Worm (Caenorhabditis elegans) whole organism, late embryonic: ENCODE measurements around the gene nlp-22.

ENCODE experiments used
- C08G9.2 ChIP-seq: sonication (generic microtip); optimal IDR thresholded peaks from 2 replicates; lab custom pipeline; 2016; ENCODE audit warnings: mild to moderate bottlenecking, missing genetic modification characterization, moderate library complexity, missing compliant biosample characterization
- Y22D7AL.16 ChIP-seq: sonication (generic microtip); optimal IDR thresholded peaks from 2 replicates; lab custom pipeline; 2016; ENCODE audit warnings: missing genetic modification characterization, missing compliant biosample characterization
- ahr-1 ChIP-seq: sonication (generic microtip); optimal IDR thresholded peaks from 2 replicates; lab custom pipeline; 2016; ENCODE audit warnings: missing genetic modification characterization, missing compliant biosample characterization
- ceh-18 ChIP-seq: sonication (generic microtip); optimal IDR thresholded peaks from 2 replicates; lab custom pipeline; 2016; ENCODE audit warnings: missing genetic modification characterization, missing compliant biosample characterization
- ceh-22 ChIP-seq: sonication (generic microtip); optimal IDR thresholded peaks from 2 replicates; lab custom pipeline; 2017; ENCODE audit warnings: missing biosample characterization, missing genetic modification characterization
- ceh-24 ChIP-seq: sonication (generic microtip); optimal IDR thresholded peaks from 2 replicates; lab custom pipeline; 2016; ENCODE audit warnings: mild to moderate bottlenecking, missing genetic modification characterization, missing compliant biosample characterization
- ceh-45 ChIP-seq: fragments of 200-800 bp; sonication (Bioruptor generic); IDR thresholded peaks from 2 replicates; pipeline ENCODE4 v1.3.6; 2022; ENCODE audit warnings: missing genetic modification reagents, missing genetic modification characterization, missing compliant biosample characterization
- dmd-4 ChIP-seq: sonication (generic microtip); optimal IDR thresholded peaks from 2 replicates; lab custom pipeline; 2016; ENCODE audit warnings: borderline replicate concordance, missing genetic modification characterization, missing compliant biosample characterization
- dve-1 ChIP-seq: sonication (generic microtip); optimal IDR thresholded peaks from 2 replicates; lab custom pipeline; 2017; ENCODE audit warnings: antibody characterized with exemption, mild to moderate bottlenecking, missing genetic modification characterization, missing compliant biosample characterization
- elt-4 ChIP-seq: sonication (generic microtip); optimal IDR thresholded peaks from 2 replicates; lab custom pipeline; 2016; ENCODE audit warnings: missing genetic modification characterization, missing compliant biosample characterization
- ets-4 ChIP-seq: sonication (generic microtip); optimal IDR thresholded peaks from 2 replicates; lab custom pipeline; 2016; ENCODE audit warnings: missing genetic modification characterization, missing compliant biosample characterization
- eyg-1 ChIP-seq: sonication (generic microtip); optimal IDR thresholded peaks from 2 replicates; lab custom pipeline; 2016; ENCODE audit warnings: missing genotype, missing genetic modification characterization, missing compliant biosample characterization
- fkh-10 ChIP-seq: fragments of 150-350 bp; optimal IDR thresholded peaks from 2 replicates; lab custom pipeline; 2014; ENCODE audit warnings: missing biosample characterization, missing genetic modification reagents, missing genetic modification characterization
- hlh-15 ChIP-seq: sonication (generic microtip); optimal IDR thresholded peaks from 2 replicates; lab custom pipeline; 2016; ENCODE audit warnings: missing genetic modification characterization, missing compliant biosample characterization
- hlh-30 ChIP-seq: sonication (generic microtip); optimal IDR thresholded peaks from 2 replicates; lab custom pipeline; 2017; ENCODE audit warnings: antibody characterized with exemption, missing genetic modification characterization, missing compliant biosample characterization; ENCODE audit not compliant: insufficient read depth
- hlh-8 ChIP-seq: sonication (generic microtip); optimal IDR thresholded peaks from 2 replicates; lab custom pipeline; 2016; ENCODE audit warnings: missing genotype, missing genetic modification characterization, missing compliant biosample characterization
- lim-6 ChIP-seq: sonication (generic microtip); optimal IDR thresholded peaks from 2 replicates; lab custom pipeline; 2016; ENCODE audit warnings: missing genetic modification characterization, missing compliant biosample characterization
- lin-11 ChIP-seq: fragments of 200-800 bp; sonication (Bioruptor generic); optimal IDR thresholded peaks from 2 replicates; lab custom pipeline; 2018; ENCODE audit warnings: mild to moderate bottlenecking, missing genetic modification characterization, missing compliant biosample characterization
- mec-3 ChIP-seq: sonication (generic microtip); optimal IDR thresholded peaks from 2 replicates; lab custom pipeline; 2016; ENCODE audit warnings: borderline replicate concordance, missing genetic modification characterization, missing compliant biosample characterization
- nhr-11 ChIP-seq: fragments of 150-350 bp; optimal IDR thresholded peaks from 2 replicates; lab custom pipeline; 2014; ENCODE audit warnings: missing biosample characterization, missing genetic modification characterization
- odd-2 ChIP-seq: sonication (generic microtip); optimal IDR thresholded peaks from 2 replicates; lab custom pipeline; 2017; ENCODE audit warnings: antibody characterized with exemption, mild to moderate bottlenecking, missing genetic modification characterization, missing compliant biosample characterization
- pag-3 ChIP-seq: sonication (generic microtip); optimal IDR thresholded peaks from 2 replicates; lab custom pipeline; 2016; ENCODE audit warnings: missing compliant biosample characterization, missing genetic modification characterization, borderline replicate concordance
- pat-9 ChIP-seq: fragments of 200-800 bp; sonication (Bioruptor generic); optimal IDR thresholded peaks from 2 replicates; lab custom pipeline; 2018; ENCODE audit warnings: mild to moderate bottlenecking, missing genetic modification characterization, moderate library complexity, missing compliant biosample characterization
- pha-4 ChIP-seq: fragments of 150-350 bp; optimal IDR thresholded peaks from 2 replicates; lab custom pipeline; 2018; ENCODE audit warnings: missing biosample characterization, missing genetic modification reagents, missing genetic modification characterization
- pros-1 ChIP-seq: fragments of 150-350 bp; optimal IDR thresholded peaks from 2 replicates; lab custom pipeline; 2014; ENCODE audit warnings: missing biosample characterization, missing genetic modification reagents, missing genetic modification characterization
- rnt-1 ChIP-seq: sonication (generic microtip); optimal IDR thresholded peaks from 2 replicates; lab custom pipeline; 2016; ENCODE audit warnings: missing genetic modification characterization, missing compliant biosample characterization
- sdc-2 ChIP-seq: sonication (generic microtip); optimal IDR thresholded peaks from 2 replicates; lab custom pipeline; 2016; ENCODE audit warnings: missing genotype, missing genetic modification characterization, missing compliant biosample characterization
- sox-4 ChIP-seq: sonication (generic microtip); optimal IDR thresholded peaks from 2 replicates; lab custom pipeline; 2017; ENCODE audit warnings: mild to moderate bottlenecking, missing genetic modification characterization, inconsistent platforms, missing compliant biosample characterization
- syd-9 ChIP-seq: sonication (generic microtip); optimal IDR thresholded peaks from 2 replicates; lab custom pipeline; 2016; ENCODE audit warnings: mild to moderate bottlenecking, missing genetic modification characterization, moderate library complexity, missing compliant biosample characterization
- tbx-7 ChIP-seq: sonication (generic microtip); optimal IDR thresholded peaks from 2 replicates; lab custom pipeline; 2016; ENCODE audit warnings: missing genotype, missing genetic modification characterization, missing compliant biosample characterization
- ttx-3 ChIP-seq: sonication (generic microtip); optimal IDR thresholded peaks from 2 replicates; lab custom pipeline; 2016; ENCODE audit warnings: missing genetic modification reagents, missing genetic modification characterization, missing compliant biosample characterization
- zip-5 ChIP-seq: sonication (generic microtip); optimal IDR thresholded peaks from 2 replicates; lab custom pipeline; 2016; ENCODE audit warnings: missing genetic modification characterization, missing compliant biosample characterization

The nlp-22 gene

ce11 chrX:2368042-2368814 is 26.3 kb upstream of the nlp-22 start (continued):
- no peak for TF ChIP-seq fkh-10
- no peak for TF ChIP-seq Y22D7AL.16 (tag; lab: Kevin White, UChicago)
- no peak for TF ChIP-seq elt-4
- TF ChIP-seq dmd-4, result no peak
- no peak for TF ChIP-seq mec-3
- peak; percentile 7 for TF ChIP-seq ceh-18
- TF ChIP-seq ttx-3 (tag; lab: Kevin White, UChicago), result no peak

- TF ChIP-seq ceh-24 (tag; lab: Kevin White, UChicago) (no peak), ets-4 (tag; lab: Kevin White, UChicago) (no peak), pros-1 (tag; lab: Kevin White, UChicago) (no peak), pha-4 (no peak), pag-3 (tag; lab: Kevin White, UChicago) (no peak), lin-11 (tag; lab: Kevin White, UChicago) (no peak), hlh-30 (tag; lab: Kevin White, UChicago) (no peak), nhr-11 (tag; lab: Kevin White, UChicago) (no peak), lim-6 (no peak), dve-1 (no peak), zip-5 (tag; lab: Kevin White, UChicago) (no peak), sox-4 (no peak), ceh-45 (GFP tag; lab: Robert Waterston, UW) (no peak), ahr-1 (tag; lab: Kevin White, UChicago) (no peak), eyg-1 (tag; lab: Kevin White, UChicago) (no peak)
Observed at ce11 chrX:2365890-2366289, 24.0 kb upstream of the nlp-22 start, which contains the start of gene T24D8.6. TSS of gene T24D8.6 (minus strand) at chrX:2365990.

- TF ChIP-seq sdc-2 (tag; lab: Kevin White, UChicago) (peak; percentile 97), hlh-15 (tag; lab: Kevin White, UChicago) (no peak), lim-6 (no peak)
Observed at ce11 chrX:2364703-2365299, 22.9 kb upstream of the nlp-22 start.

- TF ChIP-seq ceh-24 (tag; lab: Kevin White, UChicago) (no peak), ceh-22 (tag; lab: Kevin White, UChicago) (no peak), tbx-7 (tag; lab: Kevin White, UChicago) (no peak)
Observed at ce11 chrX:2362872-2363271, 21.0 kb upstream of the nlp-22 start.

ce11 chrX:2359797-2360196 is 17.9 kb upstream of the nlp-22 start, which contains the start of gene lgc-40:
TSS of gene lgc-40 (plus strand) at chrX:2360097.
- TF ChIP-seq syd-9 (tag; lab: Kevin White, UChicago) (no peak), rnt-1 (tag; lab: Kevin White, UChicago) (no peak), eyg-1 (tag; lab: Kevin White, UChicago) (no peak), C08G9.2 (tag; lab: Kevin White, UChicago) (no peak)

- no peak for TF ChIP-seq hlh-8
- TF ChIP-seq lim-6, result no peak
- TF ChIP-seq pag-3 (tag; lab: Kevin White, UChicago), result no peak
- no peak for TF ChIP-seq pat-9 (tag; lab: Kevin White, UChicago)
- TF ChIP-seq odd-2, result no peak
Observed at ce11 chrX:2352929-2353328, 11.0 kb upstream of the nlp-22 start.
